Fruit fly (Drosophila melanogaster): ENCODE data around the gene colt.

The colt gene

DNA sequence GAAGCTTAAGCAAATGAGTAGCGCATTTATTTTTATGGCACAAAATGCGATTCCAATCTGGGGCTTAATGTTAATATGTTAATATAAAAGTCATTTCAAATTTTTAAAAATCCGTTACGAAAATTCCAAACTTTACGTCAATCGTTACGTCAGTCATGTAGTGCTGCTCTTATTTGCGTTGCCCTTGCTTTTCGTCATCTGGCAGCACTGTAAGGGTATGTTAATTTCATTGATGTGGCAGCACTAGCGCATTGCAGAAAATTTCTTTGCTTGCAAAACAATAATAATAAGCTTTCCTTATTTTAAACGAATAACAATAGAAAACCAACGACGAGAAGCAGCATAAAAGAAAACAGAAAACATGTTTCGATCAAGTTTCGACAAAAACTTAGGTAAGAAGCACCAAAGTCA, 30.0 kb downstream of the colt start, which contains the start of gene Hrs (continued):
- TF ChIP-seq CG32772 (GFP tag; IDR thresholded peaks at IDR 0.05) (no peak), CoRest (tag; optimal IDR thresholded peaks at IDR 0.05) (peak; percentile 23), CG8281 (tag; optimal IDR thresholded peaks at IDR 0.05) (no peak), CG1832 (GFP tag; optimal IDR thresholded peaks at IDR 0.05) (no peak), ase (GFP tag; IDR thresholded peaks at IDR 0.05) (no peak), Hey (tag; optimal IDR thresholded peaks at IDR 0.05) (no peak), E2f2 (GFP tag; IDR thresholded peaks at IDR 0.05) (peak; percentile 79), mam (GFP tag; optimal IDR thresholded peaks at IDR 0.05) (peak; percentile 29), CG17186 (GFP tag; optimal IDR thresholded peaks at IDR 0.05) (peak; percentile 40), Ssrp (tag; optimal IDR thresholded peaks at IDR 0.05) (no peak), Scr (GFP tag; IDR thresholded peaks at IDR 0.05; ENCODE audit: partially characterized antibody) (peak; percentile 23; the same call in 1 of the 2 replicates), lbe (GFP tag; optimal IDR thresholded peaks at IDR 0.05) (peak; percentile 50), CG10462 (GFP tag; optimal IDR thresholded peaks at IDR 0.05) (no peak), ttk (GFP tag; IDR thresholded peaks at IDR 0.05) (no peak), wor (GFP tag; IDR thresholded peaks at IDR 0.05) (no peak), fd3F (GFP tag; optimal IDR thresholded peaks at IDR 0.05) (no peak), rib (GFP tag; IDR thresholded peaks at IDR 0.05) (peak; percentile 70; the same call in 1 of the 2 replicates), repo (GFP tag; optimal IDR thresholded peaks at IDR 0.05) (no peak), CkIIα-i1 (GFP tag; IDR thresholded peaks at IDR 0.05) (no peak), CG6689 (GFP tag; IDR thresholded peaks at IDR 0.05) (no peak), hbn (GFP tag; IDR thresholded peaks at IDR 0.05; ENCODE audit: partially characterized antibody) (peak; percentile 40; the same call in 1 of the 2 replicates), gfzf (GFP tag; optimal IDR thresholded peaks at IDR 0.05) (peak; percentile 69), Adf1 (GFP tag; IDR thresholded peaks at IDR 0.05) (no peak), CG10979 (tag; optimal IDR thresholded peaks at IDR 0.05) (no peak), pzg (GFP tag; optimal IDR thresholded peaks at IDR 0.05) (peak; percentile 97), fd102C (GFP tag; optimal IDR thresholded peaks at IDR 0.05) (no peak), tap (tag; optimal IDR thresholded peaks at IDR 0.05) (no peak), Ptx1 (GFP tag; IDR thresholded peaks at IDR 0.05) (no peak), h (optimal IDR thresholded peaks at IDR 0.05) (no peak), CG2678 (tag; optimal IDR thresholded peaks at IDR 0.05) (no peak), CG1603 (tag; optimal IDR thresholded peaks at IDR 0.05) (peak; percentile 77), Mes4 (GFP tag; optimal IDR thresholded peaks at IDR 0.05) (no peak), prd (optimal IDR thresholded peaks at IDR 0.05) (no peak), prd (GFP tag; IDR thresholded peaks at IDR 0.05) (no peak)

dm6 chr2L:2737561-2737960, 32.3 kb downstream of the colt start:
- TF ChIP-seq sna (GFP tag; IDR thresholded peaks at IDR 0.05; ENCODE audit: partially characterized antibody) (no peak), CG4282 (GFP tag; optimal IDR thresholded peaks at IDR 0.05) (no peak), CG7372 (GFP tag; IDR thresholded peaks at IDR 0.05) (no peak), CG14050 (GFP tag; IDR thresholded peaks at IDR 0.05) (no peak), chinmo (GFP tag; IDR thresholded peaks at IDR 0.05; ENCODE audit: partially characterized antibody) (no peak)

DNA sequence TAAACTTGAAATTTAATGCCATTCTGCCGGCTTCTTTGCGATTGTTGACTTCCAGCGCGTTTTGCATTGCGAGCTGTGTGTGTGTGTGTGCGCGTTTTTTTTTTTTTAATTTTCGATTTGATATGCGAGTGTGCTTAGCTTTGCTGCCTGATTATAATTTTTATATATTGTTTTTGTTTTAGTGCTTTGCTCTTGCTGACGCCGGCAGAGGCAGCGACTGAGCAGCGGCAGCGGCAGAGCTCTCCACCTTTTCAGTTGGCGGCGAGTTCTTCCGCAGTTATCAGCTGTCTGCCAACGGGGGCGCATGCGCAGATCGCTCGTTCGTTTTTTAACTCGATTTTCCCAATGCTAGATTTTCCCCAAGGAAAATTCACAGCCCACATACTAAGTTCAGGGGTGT, 34.3 kb downstream of the colt start:
- TF ChIP-seq emc (GFP tag; optimal IDR thresholded peaks at IDR 0.05) (no peak), chinmo (GFP tag; IDR thresholded peaks at IDR 0.05; ENCODE audit: partially characterized antibody) (peak; percentile 63; the same call in 1 of the 4 replicates), CHES-1-like (GFP tag; optimal IDR thresholded peaks at IDR 0.05) (no peak), sens (GFP tag) (peak; percentile 40), Dbx (GFP tag; IDR thresholded peaks at IDR 0.05) (0 out of 3 replicates have a peak, but pooled peaks have one; percentile 6), Adf1 (GFP tag; IDR thresholded peaks at IDR 0.05) (peak; percentile 87), dysf (GFP tag; IDR thresholded peaks at IDR 0.05) (peak; percentile 11; the same call in 1 of the 3 replicates)
